Fruit fly (Drosophila melanogaster): Measurements from ENCODE around the gene kirre.

Gene kirre

dm6 chrX:3041057-3041473, 300.9 kb downstream of the kirre start:
- no peak for TF ChIP-seq insv (optimal IDR thresholded peaks at IDR 0.05)
- TF ChIP-seq Myc (optimal IDR thresholded peaks at IDR 0.05): no peak
- no peak for TF ChIP-seq h (optimal IDR thresholded peaks at IDR 0.05)
- TF ChIP-seq Sin3A (optimal IDR thresholded peaks at IDR 0.05): no peak
- no peak for TF ChIP-seq psq (optimal IDR thresholded peaks at IDR 0.05)
- no peak for TF ChIP-seq ttk (optimal IDR thresholded peaks at IDR 0.05)

dm6 chrX:3042737-3043307, 302.6 kb downstream of the kirre start:
- TF ChIP-seq Sin3A (optimal IDR thresholded peaks at IDR 0.05) (no peak), insv (optimal IDR thresholded peaks at IDR 0.05) (no peak), Myc (optimal IDR thresholded peaks at IDR 0.05) (no peak), h (optimal IDR thresholded peaks at IDR 0.05) (no peak), psq (optimal IDR thresholded peaks at IDR 0.05) (no peak), ttk (optimal IDR thresholded peaks at IDR 0.05) (no peak)

- TF ChIP-seq Myc (optimal IDR thresholded peaks at IDR 0.05) (no peak), ttk (optimal IDR thresholded peaks at IDR 0.05) (no peak), Sin3A (optimal IDR thresholded peaks at IDR 0.05) (no peak), h (optimal IDR thresholded peaks at IDR 0.05) (no peak), insv (optimal IDR thresholded peaks at IDR 0.05) (no peak), psq (optimal IDR thresholded peaks at IDR 0.05) (no peak)
These were observed 304.6 kb downstream of the kirre start for dm6 chrX:3044798-3045197.

- TF ChIP-seq h (optimal IDR thresholded peaks at IDR 0.05): no peak
- TF ChIP-seq Myc (optimal IDR thresholded peaks at IDR 0.05): no peak
- TF ChIP-seq insv (optimal IDR thresholded peaks at IDR 0.05): no peak
- no peak for TF ChIP-seq psq (optimal IDR thresholded peaks at IDR 0.05)
- no peak for TF ChIP-seq Sin3A (optimal IDR thresholded peaks at IDR 0.05)
- no peak for TF ChIP-seq ttk (optimal IDR thresholded peaks at IDR 0.05)
These were observed 305.2 kb downstream of the kirre start for dm6 chrX:3045424-3045823.

- TF ChIP-seq insv (optimal IDR thresholded peaks at IDR 0.05): no peak
- TF ChIP-seq ttk (optimal IDR thresholded peaks at IDR 0.05): no peak
- TF ChIP-seq Myc (optimal IDR thresholded peaks at IDR 0.05): no peak
- TF ChIP-seq h (optimal IDR thresholded peaks at IDR 0.05): no peak
- no peak for TF ChIP-seq psq (optimal IDR thresholded peaks at IDR 0.05)
- TF ChIP-seq Sin3A (optimal IDR thresholded peaks at IDR 0.05): no peak
These were observed 305.8 kb downstream of the kirre start for dm6 chrX:3045953-3046352.

dm6 chrX:3047691-3048090, 307.5 kb downstream of the kirre start:
- TF ChIP-seq psq (optimal IDR thresholded peaks at IDR 0.05): no peak
- no peak for TF ChIP-seq ttk (optimal IDR thresholded peaks at IDR 0.05)
- no peak for TF ChIP-seq insv (optimal IDR thresholded peaks at IDR 0.05)
- TF ChIP-seq Myc (optimal IDR thresholded peaks at IDR 0.05): no peak
- TF ChIP-seq Sin3A (optimal IDR thresholded peaks at IDR 0.05): no peak
- no peak for TF ChIP-seq h (optimal IDR thresholded peaks at IDR 0.05)

- TF ChIP-seq Myc (optimal IDR thresholded peaks at IDR 0.05) (no peak), Sin3A (optimal IDR thresholded peaks at IDR 0.05) (no peak), ttk (optimal IDR thresholded peaks at IDR 0.05) (no peak), h (optimal IDR thresholded peaks at IDR 0.05) (no peak), insv (optimal IDR thresholded peaks at IDR 0.05) (no peak), psq (optimal IDR thresholded peaks at IDR 0.05) (no peak)
These were observed 309.7 kb downstream of the kirre start for dm6 chrX:3049870-3050269.

dm6 chrX:3050279-3050678, 310.1 kb downstream of the kirre start:
- TF ChIP-seq Myc (optimal IDR thresholded peaks at IDR 0.05): no peak

- TF ChIP-seq psq (optimal IDR thresholded peaks at IDR 0.05) (no peak), insv (optimal IDR thresholded peaks at IDR 0.05) (no peak), h (optimal IDR thresholded peaks at IDR 0.05) (no peak), Myc (optimal IDR thresholded peaks at IDR 0.05) (no peak), ttk (optimal IDR thresholded peaks at IDR 0.05) (no peak), Sin3A (optimal IDR thresholded peaks at IDR 0.05) (no peak)
These were observed 313.1 kb downstream of the kirre start for dm6 chrX:3053306-3053705.

- TF ChIP-seq psq (optimal IDR thresholded peaks at IDR 0.05) (no peak), h (optimal IDR thresholded peaks at IDR 0.05) (no peak), Sin3A (optimal IDR thresholded peaks at IDR 0.05) (no peak), Myc (optimal IDR thresholded peaks at IDR 0.05) (no peak), insv (optimal IDR thresholded peaks at IDR 0.05) (no peak), ttk (optimal IDR thresholded peaks at IDR 0.05) (no peak)
These were observed 315.6 kb downstream of the kirre start for dm6 chrX:3055783-3056182.

- TF ChIP-seq h (optimal IDR thresholded peaks at IDR 0.05) (no peak), insv (optimal IDR thresholded peaks at IDR 0.05) (no peak), psq (optimal IDR thresholded peaks at IDR 0.05) (no peak), Sin3A (optimal IDR thresholded peaks at IDR 0.05) (no peak), ttk (optimal IDR thresholded peaks at IDR 0.05) (no peak), Myc (optimal IDR thresholded peaks at IDR 0.05) (no peak)
These were observed 319.9 kb downstream of the kirre start for dm6 chrX:3060066-3060465.

- TF ChIP-seq h (optimal IDR thresholded peaks at IDR 0.05) (no peak), Sin3A (optimal IDR thresholded peaks at IDR 0.05) (no peak), insv (optimal IDR thresholded peaks at IDR 0.05) (no peak), psq (optimal IDR thresholded peaks at IDR 0.05) (no peak), Myc (optimal IDR thresholded peaks at IDR 0.05) (no peak), ttk (optimal IDR thresholded peaks at IDR 0.05) (no peak)
These were observed 327.3 kb downstream of the kirre start, which contains the start of gene CG4116 for dm6 chrX:3067462-3067861. Gene CG4116, minus strand, starts transcription at chrX:3067562.

- TF ChIP-seq psq (optimal IDR thresholded peaks at IDR 0.05) (no peak), insv (optimal IDR thresholded peaks at IDR 0.05) (no peak), h (optimal IDR thresholded peaks at IDR 0.05) (no peak), Myc (optimal IDR thresholded peaks at IDR 0.05) (no peak), Sin3A (optimal IDR thresholded peaks at IDR 0.05) (no peak), ttk (optimal IDR thresholded peaks at IDR 0.05) (no peak)
These were observed 328.1 kb downstream of the kirre start for dm6 chrX:3068292-3068691.
